Fruit fly (Drosophila melanogaster): ENCODE data around the gene Orc5.

The Orc5 gene

dm6 chr2L:13839744-13840151 is 10.1 kb downstream of the Orc5 start (continued):
- TF ChIP-seq ap (GFP tag; IDR thresholded peaks at IDR 0.05) = peak; percentile 56
- TF ChIP-seq CG9932 (GFP tag; IDR thresholded peaks at IDR 0.05) = peak; percentile 58; the same call in 1 of the 2 replicates
- TF ChIP-seq Dref (GFP tag; IDR thresholded peaks at IDR 0.05) = no peak
- TF ChIP-seq crp (GFP tag; optimal IDR thresholded peaks at IDR 0.05) = peak in 1 of 2 experiments; percentile 17
- no peak for TF ChIP-seq dan (GFP tag; IDR thresholded peaks at IDR 0.05)
- peak; percentile 60 for TF ChIP-seq Hr3 (GFP tag; optimal IDR thresholded peaks at IDR 0.05)
- TF ChIP-seq CG17568 (GFP tag; optimal IDR thresholded peaks at IDR 0.05) = no peak
- peak; percentile 70 for TF ChIP-seq CG3847 (GFP tag; IDR thresholded peaks at IDR 0.05)
- no peak for TF ChIP-seq tll (GFP tag; optimal IDR thresholded peaks at IDR 0.05)
- peak; percentile 68 for TF ChIP-seq sob (GFP tag; IDR thresholded peaks at IDR 0.05)
- peak; percentile 31 for TF ChIP-seq cg (GFP tag; optimal IDR thresholded peaks at IDR 0.05)
- peak; percentile 76 for TF ChIP-seq Fer3 (tag; optimal IDR thresholded peaks at IDR 0.05)
- no peak for TF ChIP-seq sim (GFP tag; IDR thresholded peaks at IDR 0.05)
- peak; percentile 66; the same call in 1 of the 2 replicates for TF ChIP-seq CG1024 (GFP tag; IDR thresholded peaks at IDR 0.05)
- TF ChIP-seq CG18764 (GFP tag; optimal IDR thresholded peaks at IDR 0.05) = peak; percentile 36
- TF ChIP-seq slp2 (GFP tag; optimal IDR thresholded peaks at IDR 0.05) = peak; percentile 80
- peak; percentile 58 for TF ChIP-seq CG7786 (GFP tag; optimal IDR thresholded peaks at IDR 0.05)
- peak; percentile 52; the same call in 1 of the 2 replicates for TF ChIP-seq dimm (GFP tag; IDR thresholded peaks at IDR 0.05)
- peak; percentile 21 for TF ChIP-seq CG17802 (tag; optimal IDR thresholded peaks at IDR 0.05)
- peak; percentile 70 for TF ChIP-seq CG6654 (GFP tag; optimal IDR thresholded peaks at IDR 0.05)
- TF ChIP-seq sima (GFP tag; optimal IDR thresholded peaks at IDR 0.05) = no peak
- TF ChIP-seq row (GFP tag; IDR thresholded peaks at IDR 0.05) = peak; percentile 72
- peak; percentile 66 for TF ChIP-seq CG3407 (GFP tag; optimal IDR thresholded peaks at IDR 0.05)
- TF ChIP-seq ERR (GFP tag; optimal IDR thresholded peaks at IDR 0.05) = peak; percentile 62
- TF ChIP-seq br (optimal IDR thresholded peaks at IDR 0.05) = no peak
- no peak for TF ChIP-seq CrebB (tag; optimal IDR thresholded peaks at IDR 0.05)
- TF ChIP-seq Hr51 (GFP tag; optimal IDR thresholded peaks at IDR 0.05) = peak; percentile 23 to 88
- TF ChIP-seq emc (GFP tag; optimal IDR thresholded peaks at IDR 0.05) = peak; percentile 50
- 0 out of 2 replicates have a peak, but pooled peaks have one; percentile 39 for TF ChIP-seq sens-2 (GFP tag; IDR thresholded peaks at IDR 0.05)
- TF ChIP-seq CG10209 (GFP tag; optimal IDR thresholded peaks at IDR 0.05) = peak; percentile 80
- peak; percentile 50 for TF ChIP-seq CG3065 (GFP tag; optimal IDR thresholded peaks at IDR 0.05)
- TF ChIP-seq CG17186 (GFP tag; optimal IDR thresholded peaks at IDR 0.05) = no peak
- TF ChIP-seq CG34376 (GFP tag; optimal IDR thresholded peaks at IDR 0.05) = no peak
- peak; percentile 65; the same call in 1 of the 2 replicates for TF ChIP-seq Oaz (GFP tag; IDR thresholded peaks at IDR 0.05)
- TF ChIP-seq HLHmδ (GFP tag; optimal IDR thresholded peaks at IDR 0.05) = no peak
- peak; percentile 63 for TF ChIP-seq CG16815 (GFP tag; optimal IDR thresholded peaks at IDR 0.05)
- TF ChIP-seq Taf1 (GFP tag; IDR thresholded peaks at IDR 0.05) = 0 out of 2 replicates have a peak, but pooled peaks have one; percentile 44
- TF ChIP-seq Lhr (GFP tag; optimal IDR thresholded peaks at IDR 0.05) = peak; percentile 63
- peak; percentile 90 for TF ChIP-seq CG10147 (GFP tag; optimal IDR thresholded peaks at IDR 0.05)
- peak; percentile 17 for TF ChIP-seq CG3995 (GFP tag; optimal IDR thresholded peaks at IDR 0.05)
- no peak for TF ChIP-seq MESR4 (GFP tag; optimal IDR thresholded peaks at IDR 0.05)
- no peak for TF ChIP-seq exex (tag; optimal IDR thresholded peaks at IDR 0.05)
- peak; percentile 58 for TF ChIP-seq CG8944 (GFP tag; optimal IDR thresholded peaks at IDR 0.05)
- 0 out of 2 replicates have a peak, but pooled peaks have one; percentile 24 for TF ChIP-seq Dip2 (GFP tag; IDR thresholded peaks at IDR 0.05)
- TF ChIP-seq trem (tag; optimal IDR thresholded peaks at IDR 0.05) = peak; percentile 69
- TF ChIP-seq Asciz (GFP tag; optimal IDR thresholded peaks at IDR 0.05) = peak; percentile 76
- TF ChIP-seq Gug (GFP tag; IDR thresholded peaks at IDR 0.05) = 0 out of 4 replicates have a peak, but pooled peaks have one; percentile 26
- peak; percentile 83 for TF ChIP-seq CG14050 (GFP tag; IDR thresholded peaks at IDR 0.05)
- TF ChIP-seq pros (GFP tag; optimal IDR thresholded peaks at IDR 0.05) = no peak
- TF ChIP-seq CG9215 (GFP tag; IDR thresholded peaks at IDR 0.05) = no peak; the same call in 1 of the 2 replicates

Measured in whole organism, embryonic.